Worm (Caenorhabditis elegans) whole organism, L2 larva: ENCODE results near the gene mdt-6.

Source experiments
- C34F6.9 ChIP-seq: fragments of 150-350 bp; optimal IDR thresholded peaks from 2 replicates; lab custom pipeline; 2014; ENCODE audit warnings: missing biosample characterization, missing genetic modification characterization
- F13H6.1 ChIP-seq: sonication (generic microtip); optimal IDR thresholded peaks from 2 replicates; lab custom pipeline; 2016; ENCODE audit warnings: missing genetic modification characterization, missing compliant biosample characterization
- Y55F3AM.14 ChIP-seq: fragments of 200-800 bp; sonication (Bioruptor generic); optimal IDR thresholded peaks from 2 replicates; lab custom pipeline; 2018; ENCODE audit warnings: mild to moderate bottlenecking, missing genetic modification characterization, missing compliant biosample characterization
- ZK546.5 ChIP-seq: sonication (generic microtip); optimal IDR thresholded peaks from 2 replicates; lab custom pipeline; 2017; ENCODE audit warnings: missing biosample characterization, missing genetic modification characterization
- alr-1 ChIP-seq: fragments of 150-350 bp; optimal IDR thresholded peaks from 2 replicates; lab custom pipeline; 2014; ENCODE audit warnings: missing biosample characterization, missing genetic modification characterization
- ceh-16 ChIP-seq: fragments of 150-350 bp; optimal IDR thresholded peaks from 2 replicates; lab custom pipeline; 2014; ENCODE audit warnings: missing biosample characterization, missing genetic modification characterization
- crh-2 ChIP-seq: sonication (generic microtip); optimal IDR thresholded peaks from 2 replicates; lab custom pipeline; 2017; ENCODE audit warnings: missing biosample characterization, missing genetic modification characterization
- dmd-4 ChIP-seq: sonication (generic microtip); optimal IDR thresholded peaks from 2 replicates; lab custom pipeline; 2017; ENCODE audit warnings: missing biosample characterization, missing genetic modification characterization
- egl-27 ChIP-seq: sonication (generic microtip); optimal IDR thresholded peaks from 3 replicates; lab custom pipeline; 2017; ENCODE audit warnings: missing biosample characterization, missing genetic modification reagents, missing genetic modification characterization
- elt-1 ChIP-seq: fragments of 150-350 bp; optimal IDR thresholded peaks from 2 replicates; lab custom pipeline; 2014; ENCODE audit warnings: missing biosample characterization, missing genetic modification characterization
- elt-3 ChIP-seq: sonication (generic microtip); optimal IDR thresholded peaks from 2 replicates; lab custom pipeline; 2017; ENCODE audit warnings: missing biosample characterization, missing genetic modification characterization
- fos-1 ChIP-seq: fragments of 150-350 bp; optimal IDR thresholded peaks from 2 replicates; lab custom pipeline; 2014; ENCODE audit warnings: missing biosample characterization, missing genetic modification characterization
- gmeb-1 ChIP-seq: fragments of 150-350 bp; optimal IDR thresholded peaks from 2 replicates; lab custom pipeline; 2014; ENCODE audit warnings: missing biosample characterization, missing genetic modification characterization
- lin-11 ChIP-seq: fragments of 150-350 bp; sonication (generic microtip); optimal IDR thresholded peaks from 2 replicates; lab custom pipeline; 2014; ENCODE audit warnings: missing biosample characterization, missing genetic modification characterization, inconsistent platforms, mixed read lengths
- lin-13 ChIP-seq: fragments of 150-350 bp; optimal IDR thresholded peaks from 2 replicates; lab custom pipeline; 2014; ENCODE audit warnings: missing biosample characterization, missing genetic modification reagents, missing genetic modification characterization
- lsy-2 ChIP-seq, 2 experiments: fragments of 150-350 bp in 1 of 2; sonication (generic microtip) in 1 of 2; optimal IDR thresholded peaks; 2 replicates each; lab custom pipeline; 2014 to 2017; ENCODE audit warnings: missing biosample characterization in 2 of 2, missing genetic modification characterization in 2 of 2
- mbf-1 ChIP-seq: sonication (generic microtip); optimal IDR thresholded peaks from 2 replicates; lab custom pipeline; 2017; ENCODE audit warnings: missing biosample characterization, missing genetic modification characterization
- mdl-1 ChIP-seq, 2 experiments: fragments of 150-350 bp in 1 of 2; sonication (generic microtip) in 1 of 2; optimal IDR thresholded peaks; 2 replicates each; lab custom pipeline; 2017; ENCODE audit warnings: missing biosample characterization in 2 of 2, missing genetic modification characterization in 2 of 2
- nhr-10 ChIP-seq: sonication (generic microtip); optimal IDR thresholded peaks from 2 replicates; lab custom pipeline; 2017; ENCODE audit warnings: missing biosample characterization, missing genetic modification characterization
- nhr-11 ChIP-seq: fragments of 150-350 bp; optimal IDR thresholded peaks from 2 replicates; lab custom pipeline; 2014; ENCODE audit warnings: missing biosample characterization, missing genetic modification characterization
- nhr-12 ChIP-seq: fragments of 150-350 bp; optimal IDR thresholded peaks from 2 replicates; lab custom pipeline; 2014; ENCODE audit warnings: missing biosample characterization, missing genetic modification characterization
- nhr-129 ChIP-seq: fragments of 150-350 bp; optimal IDR thresholded peaks from 2 replicates; lab custom pipeline; 2014; ENCODE audit warnings: missing biosample characterization, missing genetic modification characterization
- nhr-21 ChIP-seq: fragments of 150-350 bp; optimal IDR thresholded peaks from 2 replicates; lab custom pipeline; 2014; ENCODE audit warnings: missing biosample characterization, missing genetic modification characterization
- nhr-23 ChIP-seq: fragments of 150-350 bp; optimal IDR thresholded peaks from 2 replicates; lab custom pipeline; 2014; ENCODE audit warnings: missing biosample characterization, missing genetic modification reagents, missing genetic modification characterization
- nhr-6 ChIP-seq: fragments of 150-350 bp; optimal IDR thresholded peaks from 2 replicates; lab custom pipeline; 2014; ENCODE audit warnings: missing biosample characterization, missing genetic modification characterization
- sem-4 ChIP-seq: fragments of 150-350 bp; optimal IDR thresholded peaks from 2 replicates; lab custom pipeline; 2014; ENCODE audit warnings: missing biosample characterization, missing genetic modification reagents, missing genetic modification characterization
- sma-3 ChIP-seq: sonication (generic microtip); optimal IDR thresholded peaks from 2 replicates; lab custom pipeline; 2016; ENCODE audit warnings: missing genetic modification reagents, missing genetic modification characterization, missing compliant biosample characterization
- sma-9 ChIP-seq, 2 experiments: fragments of 150-350 bp in 1 of 2; sonication (generic microtip) in 1 of 2; optimal IDR thresholded peaks; 2 replicates each; lab custom pipeline; 2014 to 2016; ENCODE audit warnings: missing genetic modification characterization in 2 of 2, mild to moderate bottlenecking in 1 of 2, missing biosample characterization in 1 of 2, missing compliant biosample characterization in 1 of 2, missing genetic modification reagents in 1 of 2, moderate library complexity in 1 of 2
- snpc-4 ChIP-seq: fragments of 150-350 bp; optimal IDR thresholded peaks from 2 replicates; lab custom pipeline; 2014; ENCODE audit warnings: missing biosample characterization, missing genetic modification characterization
- unc-39 ChIP-seq: fragments of 150-350 bp; optimal IDR thresholded peaks from 2 replicates; lab custom pipeline; 2014; ENCODE audit warnings: missing biosample characterization, missing genetic modification characterization
- unc-55 ChIP-seq: fragments of 150-350 bp; sonication (generic microtip); optimal IDR thresholded peaks from 3 replicates; lab custom pipeline; 2014; ENCODE audit warnings: missing biosample characterization, missing genetic modification reagents, missing genetic modification characterization
- unc-62 ChIP-seq: fragments of 150-350 bp; optimal IDR thresholded peaks from 2 replicates; lab custom pipeline; 2014; ENCODE audit warnings: missing biosample characterization, missing genetic modification reagents, missing genetic modification characterization
- zag-1 ChIP-seq: fragments of 150-350 bp; optimal IDR thresholded peaks from 2 replicates; lab custom pipeline; 2014; ENCODE audit warnings: missing biosample characterization, missing genetic modification characterization
- ztf-11 ChIP-seq: sonication (generic microtip); optimal IDR thresholded peaks from 2 replicates; lab custom pipeline; 2017; ENCODE audit warnings: missing biosample characterization, missing genetic modification characterization

Gene mdt-6

DNA sequence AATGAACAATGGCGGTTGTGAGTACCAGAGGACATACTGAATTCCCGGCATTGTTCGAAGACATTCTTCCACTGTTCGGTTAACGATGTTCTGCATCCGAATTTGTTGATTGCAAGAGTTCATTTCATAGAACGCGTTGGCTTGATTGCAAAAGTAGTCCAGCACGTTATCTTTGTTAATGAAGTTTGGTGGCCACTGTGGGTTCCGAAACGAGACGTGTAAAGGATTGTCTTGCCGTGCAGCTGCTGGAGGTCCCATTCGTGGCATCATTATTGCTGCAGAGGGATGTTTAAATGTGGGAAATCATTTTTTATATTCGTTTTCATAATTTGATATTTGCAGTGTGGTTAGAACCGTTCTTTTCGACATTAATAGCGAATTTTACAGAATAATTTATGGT lies at the start of gene mdt-6:
Gene mdt-6 (minus strand): TSS at position 275 of the 400 bp plus-strand sequence.
- TF ChIP-seq zag-1 (no peak), snpc-4 (tag; lab: Kevin White, UChicago) (no peak)

DNA sequence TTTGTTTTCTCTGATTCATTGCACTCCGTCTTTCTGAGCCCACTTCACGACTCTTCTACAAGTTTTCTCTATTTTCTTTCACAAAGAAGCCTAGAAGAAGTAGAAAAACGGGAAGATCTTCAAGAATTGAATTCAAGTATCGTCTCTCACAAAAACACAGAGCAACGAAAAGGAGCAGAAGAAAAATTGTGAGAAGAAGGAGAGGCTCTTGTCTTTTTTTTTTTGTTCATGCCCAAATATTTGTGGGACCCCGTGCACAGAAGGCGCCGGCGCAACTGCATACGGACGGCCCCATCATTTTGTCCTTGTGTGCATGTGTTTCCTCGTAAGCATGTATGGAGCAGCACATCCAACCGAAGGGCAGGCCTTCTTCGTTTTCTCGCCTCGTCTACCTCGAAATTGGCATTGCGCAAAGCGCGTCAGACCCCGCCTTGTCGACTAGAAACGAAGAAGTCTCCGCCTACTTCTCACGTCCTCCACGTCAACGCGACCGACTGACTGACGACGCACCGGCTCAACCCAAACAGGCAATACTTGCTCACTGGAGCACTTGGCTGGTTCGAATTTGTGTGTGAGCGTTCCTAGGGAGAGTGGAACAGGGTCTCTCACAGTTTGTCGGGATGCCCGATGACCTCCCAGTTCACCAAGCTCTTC lies 47.2 kb upstream of the mdt-6 start:
- no peak for TF ChIP-seq nhr-129 (tag; lab: Kevin White, UChicago)

DNA sequence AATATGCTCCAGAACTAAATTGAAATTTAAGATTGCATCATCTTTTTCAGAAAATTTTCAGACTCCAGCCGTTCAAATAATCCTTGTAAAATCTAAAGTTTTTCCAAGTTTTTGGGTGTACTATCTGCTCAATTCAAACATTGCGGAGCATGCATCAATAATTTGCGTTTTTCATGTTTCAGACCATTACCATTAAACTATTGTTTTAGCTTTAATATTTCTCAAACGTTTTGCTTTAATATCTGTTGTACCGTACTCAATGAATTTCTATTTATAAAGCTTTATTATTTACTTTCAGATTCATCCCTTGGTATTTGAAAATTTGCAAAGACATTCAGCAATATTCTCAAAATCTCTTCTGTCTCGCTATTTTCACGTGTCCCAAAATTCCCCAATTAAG lies 43.8 kb upstream of the mdt-6 start, which contains the start of gene odr-2:
Gene odr-2 (plus strand): TSS at position 301 of the 400 bp plus-strand sequence.
- no peak for TF ChIP-seq egl-27 (tag; lab: Kevin White, UChicago)
- TF ChIP-seq nhr-129 (tag; lab: Kevin White, UChicago) = no peak
- TF ChIP-seq nhr-23 (tag; lab: Kevin White, UChicago) = no peak
- no peak for TF ChIP-seq C34F6.9 (tag; lab: Kevin White, UChicago)
- TF ChIP-seq nhr-21 = no peak
- TF ChIP-seq ceh-16 (tag; lab: Kevin White, UChicago) = no peak

DNA sequence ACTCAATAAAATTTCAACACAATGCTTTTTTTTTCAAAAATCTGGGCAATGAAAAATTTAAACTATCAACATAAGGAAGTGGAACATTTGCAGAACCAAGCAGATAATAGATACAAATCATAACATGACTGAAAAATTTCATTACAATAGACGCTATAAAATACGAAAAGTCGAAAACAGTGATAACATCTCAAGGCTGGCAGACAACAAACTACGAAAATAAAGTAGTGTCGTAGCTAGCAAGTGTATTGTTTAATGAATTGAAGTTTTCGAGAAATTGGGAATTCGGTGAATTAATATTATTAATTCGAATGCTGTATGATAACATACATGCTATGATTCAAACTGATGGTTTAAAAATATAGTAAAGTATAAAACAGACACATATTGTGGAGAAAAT lies 37.4 kb upstream of the mdt-6 start:
- TF ChIP-seq dmd-4 (no peak), nhr-11 (tag; lab: Kevin White, UChicago) (no peak), nhr-129 (tag; lab: Kevin White, UChicago) (no peak), nhr-6 (tag; lab: Kevin White, UChicago) (no peak), sem-4 (tag; lab: Kevin White, UChicago) (no peak), mbf-1 (tag; lab: Kevin White, UChicago) (no peak), Y55F3AM.14 (no peak), alr-1 (no peak), ztf-11 (tag; lab: Kevin White, UChicago) (no peak), nhr-12 (tag; lab: Kevin White, UChicago) (no peak), ZK546.5 (tag; lab: Kevin White, UChicago) (no peak), lin-11 (tag; lab: Kevin White, UChicago) (no peak), unc-62 (GFP tag; lab: Kevin White, UChicago) (no peak), gmeb-1 (tag; lab: Kevin White, UChicago) (no peak), elt-1 (tag; lab: Kevin White, UChicago) (no peak)

DNA sequence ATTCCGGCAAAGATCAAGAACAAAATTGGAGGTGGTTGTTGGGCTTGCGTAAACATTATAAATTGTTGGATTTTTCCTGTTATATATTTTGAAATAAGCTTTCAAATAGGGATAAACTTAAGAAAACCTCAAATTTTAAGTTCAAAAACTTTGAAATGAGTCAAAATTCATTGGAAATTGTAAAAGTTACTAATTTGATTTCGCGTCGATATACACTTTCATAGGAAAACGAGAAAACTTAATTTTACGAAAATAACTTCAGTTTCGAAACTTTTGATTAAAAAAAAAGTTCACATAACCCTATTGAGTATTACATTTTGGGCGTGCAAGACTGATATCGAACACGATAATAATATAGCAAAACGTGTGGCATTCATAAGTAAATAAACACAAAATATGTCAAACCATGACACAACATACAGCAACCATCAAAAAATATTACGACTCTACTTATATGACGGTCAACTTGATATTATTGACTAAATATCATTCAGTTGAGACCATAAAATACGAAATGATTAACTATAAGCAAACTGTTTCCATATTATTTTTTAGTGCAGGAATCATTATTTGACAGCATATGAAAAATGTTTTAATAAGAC lies 36.8 kb upstream of the mdt-6 start:
- TF ChIP-seq lsy-2 (tag; optimal IDR thresholded peaks at IDR 0.05; lab: Kevin White, UChicago) (no peak), unc-55 (GFP tag; lab: Kevin White, UChicago) (no peak), mdl-1 (tag; optimal IDR thresholded peaks at IDR 0.05; lab: Kevin White, UChicago) (no peak), ceh-16 (tag; lab: Kevin White, UChicago) (no peak), elt-3 (tag; lab: Kevin White, UChicago) (no peak), nhr-10 (no peak), dmd-4 (no peak), gmeb-1 (tag; lab: Kevin White, UChicago) (no peak), nhr-21 (no peak), lin-13 (no peak), Y55F3AM.14 (no peak), unc-62 (GFP tag; lab: Kevin White, UChicago) (no peak), unc-39 (tag; lab: Kevin White, UChicago) (no peak)

DNA sequence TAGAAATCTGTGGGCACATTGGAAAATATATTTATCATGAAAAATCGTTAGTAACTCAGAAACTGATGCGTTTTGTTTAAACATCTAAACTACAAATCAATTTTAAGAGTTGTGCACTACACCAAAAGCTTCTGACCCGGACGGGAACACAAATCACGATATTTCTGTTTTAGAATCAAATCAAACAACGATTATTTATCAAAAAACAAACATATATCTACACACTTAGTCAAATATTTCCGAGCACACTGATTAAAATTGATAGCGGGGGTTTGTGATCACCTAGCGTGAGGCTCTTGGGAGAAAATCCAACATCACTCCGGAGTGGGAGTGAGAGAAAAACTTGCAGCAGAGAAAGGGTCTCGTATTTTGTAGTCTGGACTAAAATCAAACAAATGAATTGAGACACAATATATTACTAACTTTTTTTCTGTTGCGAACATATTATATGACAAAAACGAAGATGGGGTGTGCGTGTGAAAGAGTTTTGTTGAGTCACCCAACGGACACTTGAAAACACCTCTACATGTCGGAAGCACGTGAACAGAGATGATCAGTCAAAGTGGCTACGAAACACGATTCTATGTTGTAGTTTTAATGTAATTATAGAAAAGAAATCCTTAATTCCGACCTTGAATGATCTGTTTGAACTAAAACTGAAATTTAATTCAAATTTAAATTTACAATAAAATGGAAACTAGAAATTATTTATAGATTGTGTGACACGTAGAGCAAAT lies 36.0 kb upstream of the mdt-6 start:
- TF ChIP-seq sma-3 (GFP tag; lab: Kevin White, UChicago) (peak; percentile 14), mdl-1 (tag; optimal IDR thresholded peaks at IDR 0.05; lab: Kevin White, UChicago) (no peak), fos-1 (tag; lab: Kevin White, UChicago) (peak; percentile 23), sma-9 (GFP tag; optimal IDR thresholded peaks at IDR 0.05; lab: Kevin White, UChicago) (peak; percentile 38), sma-9 (tag; optimal IDR thresholded peaks at IDR 0.05; lab: Kevin White, UChicago) (no peak), nhr-21 (no peak), crh-2 (peak; percentile 16), unc-39 (tag; lab: Kevin White, UChicago) (no peak), F13H6.1 (tag; lab: Kevin White, UChicago) (peak; percentile 35)
